Fruit fly (Drosophila melanogaster) Kc167 (cell line): ENCODE results near the gene mRpL14.

Source experiments
- Myc ChIP-seq: fragments of >200 bp; optimal IDR thresholded peaks from 2 replicates; lab custom pipeline; 2017; ENCODE audit warnings: missing external identifiers
- Sin3A ChIP-seq: fragments of >200 bp; optimal IDR thresholded peaks from 2 replicates; lab custom pipeline; 2018; ENCODE audit warnings: missing external identifiers
- h ChIP-seq: fragments of >200 bp; optimal IDR thresholded peaks from 3 replicates; lab custom pipeline; 2018; ENCODE audit warnings: missing external identifiers
- insv ChIP-seq: fragments of >200 bp; optimal IDR thresholded peaks from 3 replicates; lab custom pipeline; 2018; ENCODE audit warnings: missing external identifiers
- psq ChIP-seq: fragments of >200 bp; optimal IDR thresholded peaks from 2 replicates; lab custom pipeline; 2017; ENCODE audit warnings: missing external identifiers

- TF ChIP-seq Sin3A (lab: Kevin White, UChicago) (no peak), psq (lab: Kevin White, UChicago) (no peak), Myc (no peak), insv (lab: Kevin White, UChicago) (no peak), h (lab: Kevin White, UChicago) (no peak)
Measured at dm6 chrX:2329312-2329711, 15.1 kb downstream of the mRpL14 start.
